Worm (Caenorhabditis elegans): ENCODE measurements around the gene nhr-230.

ce11 chrV:18811360-18811759 is 35.2 kb upstream of the nhr-230 start, which contains the start of gene C54E10.7:
- TF ChIP-seq nhr-237 (tag; optimal IDR thresholded peaks at IDR 0.05) (no peak), blmp-1 (tag; optimal IDR thresholded peaks at IDR 0.05; ENCODE audit: insufficient read depth) (no peak), F13H6.1 (tag; optimal IDR thresholded peaks at IDR 0.05) (no peak), ceh-82 (tag; optimal IDR thresholded peaks at IDR 0.05) (no peak), lin-13 (GFP tag; optimal IDR thresholded peaks at IDR 0.05) (no peak), ama-1 (optimal IDR thresholded peaks at IDR 0.05) (no peak), unc-62 (GFP tag; optimal IDR thresholded peaks at IDR 0.05) (no peak), sma-3 (GFP tag; optimal IDR thresholded peaks at IDR 0.05) (no peak), alr-1 (tag; optimal IDR thresholded peaks at IDR 0.05) (no peak), unc-39 (tag; optimal IDR thresholded peaks at IDR 0.05) (no peak), R02D3.7 (tag; optimal IDR thresholded peaks at IDR 0.05) (no peak), skn-1 (tag; optimal IDR thresholded peaks at IDR 0.05) (no peak), nhr-77 (tag; optimal IDR thresholded peaks at IDR 0.05) (no peak), elt-3 (tag; optimal IDR thresholded peaks at IDR 0.05) (no peak)

Data from whole organism, L2 larva.